Worm (Caenorhabditis elegans) whole organism, L3 larva: ENCODE measurements around the gene ogt-1.

Experiments
- R02D3.7 ChIP-seq: fragments of 150-350 bp; optimal IDR thresholded peaks from 2 replicates; lab custom pipeline; 2014; ENCODE audit warnings: missing biosample characterization, missing genetic modification characterization
- ZK546.5 ChIP-seq: sonication (generic microtip); optimal IDR thresholded peaks from 2 replicates; lab custom pipeline; 2017; ENCODE audit warnings: missing biosample characterization, missing genetic modification characterization
- aly-2 ChIP-seq: fragments of 150-350 bp; optimal IDR thresholded peaks from 2 replicates; lab custom pipeline; 2014; ENCODE audit warnings: missing biosample characterization, missing genetic modification characterization
- ama-1 ChIP-seq: fragments of 150-350 bp; optimal IDR thresholded peaks from 2 replicates; lab custom pipeline; 2018
- ceh-16 ChIP-seq: sonication (generic microtip); optimal IDR thresholded peaks from 2 replicates; lab custom pipeline; 2017; ENCODE audit warnings: missing biosample characterization, missing genetic modification characterization
- ceh-28 ChIP-seq: fragments of 150-350 bp; optimal IDR thresholded peaks from 2 replicates; lab custom pipeline; 2014; ENCODE audit warnings: missing biosample characterization, missing genetic modification reagents, missing genetic modification characterization
- ceh-82 ChIP-seq: fragments of 150-350 bp; optimal IDR thresholded peaks from 2 replicates; lab custom pipeline; 2014; ENCODE audit warnings: missing biosample characterization, missing genetic modification characterization
- daf-12 ChIP-seq: fragments of 150-350 bp; optimal IDR thresholded peaks from 2 replicates; lab custom pipeline; 2014; ENCODE audit warnings: missing biosample characterization, missing genetic modification reagents, missing genetic modification characterization
- egl-27 ChIP-seq: sonication (generic microtip); optimal IDR thresholded peaks from 4 replicates; lab custom pipeline; 2017; ENCODE audit warnings: missing biosample characterization, missing genetic modification reagents, missing genetic modification characterization
- egl-5 ChIP-seq: fragments of 150-350 bp; optimal IDR thresholded peaks from 2 replicates; lab custom pipeline; 2017; ENCODE audit warnings: missing biosample characterization, missing genetic modification reagents, missing genetic modification characterization, inconsistent platforms
- elt-1 ChIP-seq: fragments of 150-350 bp; optimal IDR thresholded peaks from 2 replicates; lab custom pipeline; 2014; ENCODE audit warnings: missing biosample characterization, missing genetic modification characterization
- elt-2 ChIP-seq: sonication (generic microtip); optimal IDR thresholded peaks from 2 replicates; lab custom pipeline; 2016; ENCODE audit warnings: missing genetic modification reagents, mild to moderate bottlenecking, missing genetic modification characterization, missing compliant biosample characterization
- elt-3 ChIP-seq, 3 experiments: fragments of 150-350 bp in 1 of 3; sonication (generic microtip) in 2 of 3; optimal IDR thresholded peaks; 2 replicates in 2 of 3; 4 replicates in 1 of 3; lab custom pipeline; 2014 to 2017; ENCODE audit warnings: missing biosample characterization in 3 of 3, missing genetic modification characterization in 3 of 3
- eor-1 ChIP-seq, 2 experiments: fragments of 150-350 bp; optimal IDR thresholded peaks; 2 replicates each; lab custom pipeline; 2014 to 2018; ENCODE audit warnings: missing biosample characterization in 2 of 2, missing genetic modification characterization in 2 of 2
- fkh-10 ChIP-seq: sonication (generic microtip); optimal IDR thresholded peaks from 2 replicates; lab custom pipeline; 2017; ENCODE audit warnings: missing biosample characterization, missing genetic modification reagents, missing genetic modification characterization
- fkh-2 ChIP-seq: fragments of 150-350 bp; optimal IDR thresholded peaks from 2 replicates; lab custom pipeline; 2014; ENCODE audit warnings: missing biosample characterization, missing genetic modification reagents, missing genetic modification characterization
- fos-1 ChIP-seq: fragments of 150-350 bp; optimal IDR thresholded peaks from 2 replicates; lab custom pipeline; 2014; ENCODE audit warnings: missing biosample characterization, missing genetic modification characterization
- hmg-11 ChIP-seq: sonication (generic microtip); optimal IDR thresholded peaks from 2 replicates; lab custom pipeline; 2016; ENCODE audit warnings: missing genetic modification characterization, missing compliant biosample characterization
- jun-1 ChIP-seq: fragments of 150-350 bp; optimal IDR thresholded peaks from 2 replicates; lab custom pipeline; 2014; ENCODE audit warnings: missing biosample characterization, missing genetic modification reagents, missing genetic modification characterization
- lin-15B ChIP-seq: fragments of 150-350 bp; optimal IDR thresholded peaks from 2 replicates; lab custom pipeline; 2014; ENCODE audit warnings: missing biosample characterization, missing genetic modification characterization
- lin-39 ChIP-seq: fragments of 150-350 bp; optimal IDR thresholded peaks from 2 replicates; lab custom pipeline; 2018; ENCODE audit warnings: missing biosample characterization, missing genetic modification reagents, missing genetic modification characterization
- lsy-12 ChIP-seq: sonication (generic microtip); optimal IDR thresholded peaks from 2 replicates; lab custom pipeline; 2016; ENCODE audit warnings: mild to moderate bottlenecking, missing genetic modification characterization, missing compliant biosample characterization
- mdl-1 ChIP-seq: fragments of 150-350 bp; optimal IDR thresholded peaks from 2 replicates; lab custom pipeline; 2014; ENCODE audit warnings: missing biosample characterization, missing genetic modification characterization
- mml-1 ChIP-seq: fragments of 150-350 bp; sonication (generic microtip); optimal IDR thresholded peaks from 3 replicates; lab custom pipeline; 2014; ENCODE audit warnings: missing biosample characterization, missing genetic modification characterization
- nfya-1 ChIP-seq: sonication (generic microtip); optimal IDR thresholded peaks from 2 replicates; lab custom pipeline; 2017; ENCODE audit warnings: missing genetic modification characterization, mild to moderate bottlenecking, missing compliant biosample characterization, antibody characterized with exemption, moderate library complexity; ENCODE audit not compliant: insufficient read depth
- nhr-11 ChIP-seq: fragments of 150-350 bp; optimal IDR thresholded peaks from 2 replicates; lab custom pipeline; 2014; ENCODE audit warnings: missing biosample characterization, missing genetic modification characterization
- nhr-12 ChIP-seq: fragments of 150-350 bp; optimal IDR thresholded peaks from 2 replicates; lab custom pipeline; 2014; ENCODE audit warnings: missing biosample characterization, missing genetic modification characterization
- nhr-23 ChIP-seq: fragments of 150-350 bp; optimal IDR thresholded peaks from 2 replicates; lab custom pipeline; 2014; ENCODE audit warnings: missing biosample characterization, missing genetic modification reagents, missing genetic modification characterization
- nhr-237 ChIP-seq: fragments of 150-350 bp; optimal IDR thresholded peaks from 2 replicates; lab custom pipeline; 2014; ENCODE audit warnings: missing biosample characterization, missing genetic modification characterization
- nhr-25 ChIP-seq: sonication (generic microtip); optimal IDR thresholded peaks from 2 replicates; lab custom pipeline; 2017; ENCODE audit warnings: missing biosample characterization, missing genetic modification characterization
- nhr-28 ChIP-seq: fragments of 150-350 bp; optimal IDR thresholded peaks from 2 replicates; lab custom pipeline; 2014; ENCODE audit warnings: missing biosample characterization, missing genetic modification characterization
- nhr-43 ChIP-seq: sonication (generic microtip); optimal IDR thresholded peaks from 2 replicates; lab custom pipeline; 2016; ENCODE audit warnings: mild to moderate bottlenecking, missing genetic modification characterization, missing compliant biosample characterization; ENCODE audit not compliant: poor library complexity, severe bottlenecking
- nhr-67 ChIP-seq: fragments of 150-350 bp; optimal IDR thresholded peaks from 2 replicates; lab custom pipeline; 2014; ENCODE audit warnings: missing biosample characterization, missing genetic modification characterization
- nhr-76 ChIP-seq: fragments of 150-350 bp; sonication (generic microtip); optimal IDR thresholded peaks from 5 replicates; lab custom pipeline; 2014; ENCODE audit warnings: missing biosample characterization, missing genetic modification characterization
- nhr-77 ChIP-seq: fragments of 150-350 bp; optimal IDR thresholded peaks from 2 replicates; lab custom pipeline; 2014; ENCODE audit warnings: missing biosample characterization, missing genetic modification characterization
- pha-4 ChIP-seq: fragments of 150-350 bp; optimal IDR thresholded peaks from 2 replicates; lab custom pipeline; 2014; ENCODE audit warnings: missing biosample characterization, missing genetic modification reagents, missing genetic modification characterization
- pqm-1 ChIP-seq: fragments of 150-350 bp; optimal IDR thresholded peaks from 2 replicates; lab custom pipeline; 2017; ENCODE audit warnings: missing biosample characterization, missing genetic modification characterization, inconsistent platforms
- sea-2 ChIP-seq: fragments of 150-350 bp; sonication (generic microtip); optimal IDR thresholded peaks from 4 replicates; lab custom pipeline; 2014; ENCODE audit warnings: missing biosample characterization, missing genetic modification reagents, missing genetic modification characterization
- skn-1 ChIP-seq: fragments of 150-350 bp; optimal IDR thresholded peaks from 2 replicates; lab custom pipeline; 2014; ENCODE audit warnings: missing biosample characterization, missing genetic modification characterization
- snpc-4 ChIP-seq: fragments of 150-350 bp; optimal IDR thresholded peaks from 2 replicates; lab custom pipeline; 2014; ENCODE audit warnings: missing biosample characterization, missing genetic modification characterization
- tbx-2 ChIP-seq: sonication (generic microtip); optimal IDR thresholded peaks from 2 replicates; lab custom pipeline; 2016; ENCODE audit warnings: mild to moderate bottlenecking, missing genetic modification characterization, missing compliant biosample characterization
- unc-39 ChIP-seq: sonication (generic microtip); optimal IDR thresholded peaks from 4 replicates; lab custom pipeline; 2017; ENCODE audit warnings: missing biosample characterization, missing genetic modification characterization
- unc-62 ChIP-seq: fragments of 150-350 bp; sonication (generic microtip); optimal IDR thresholded peaks from 4 replicates; lab custom pipeline; 2014; ENCODE audit warnings: missing biosample characterization, missing genetic modification reagents, missing genetic modification characterization
- zag-1 ChIP-seq: fragments of 150-350 bp; optimal IDR thresholded peaks from 2 replicates; lab custom pipeline; 2014; ENCODE audit warnings: missing biosample characterization, missing genetic modification characterization
- ztf-11 ChIP-seq: fragments of 150-350 bp; optimal IDR thresholded peaks from 2 replicates; lab custom pipeline; 2014; ENCODE audit warnings: missing biosample characterization, missing genetic modification characterization
- ztf-4 ChIP-seq: fragments of 150-350 bp; optimal IDR thresholded peaks from 2 replicates; lab custom pipeline; 2014; ENCODE audit warnings: missing biosample characterization, missing genetic modification characterization

The ogt-1 gene

ce11 chrIII:7144749-7145148, 8.8 kb downstream of the ogt-1 start, which contains the start of gene glr-2:
TSS of gene glr-2 (minus strand) at chrIII:7144959.
- TF ChIP-seq mml-1 (no peak), eor-1 (tag; optimal IDR thresholded peaks at IDR 0.05; lab: Kevin White, UChicago) (no peak), ZK546.5 (tag; lab: Kevin White, UChicago) (no peak), sea-2 (GFP tag; lab: Kevin White, UChicago) (no peak), daf-12 (tag; lab: Kevin White, UChicago) (no peak), pqm-1 (no peak), mdl-1 (tag; lab: Kevin White, UChicago) (no peak), ama-1 (no peak), elt-3 (tag; optimal IDR thresholded peaks at IDR 0.05; lab: Kevin White, UChicago) (no peak), jun-1 (tag; lab: Kevin White, UChicago) (no peak), R02D3.7 (tag; lab: Kevin White, UChicago) (no peak), lsy-12 (tag; lab: Kevin White, UChicago) (no peak), ztf-4 (no peak), nfya-1 (tag; lab: Kevin White, UChicago) (no peak), tbx-2 (no peak)

- peak; percentile 76 for TF ChIP-seq ama-1
- no peak for TF ChIP-seq nhr-77 (tag; lab: Kevin White, UChicago)
- TF ChIP-seq pqm-1: peak; percentile 45
- no peak for TF ChIP-seq unc-62 (GFP tag; lab: Kevin White, UChicago)
- TF ChIP-seq elt-2 (tag; lab: Kevin White, UChicago): peak; percentile 26
- peak; percentile 97 for TF ChIP-seq snpc-4
- TF ChIP-seq nfya-1 (tag; lab: Kevin White, UChicago): peak; percentile 43
- peak; percentile 11 for TF ChIP-seq nhr-25 (tag; lab: Kevin White, UChicago)
- no peak for TF ChIP-seq ZK546.5 (tag; lab: Kevin White, UChicago)
These were observed 11.4 kb downstream of the ogt-1 start for ce11 chrIII:7142172-7142601.

- TF ChIP-seq sea-2 (GFP tag; lab: Kevin White, UChicago): no peak
- TF ChIP-seq ztf-11 (tag; lab: Kevin White, UChicago): no peak
- TF ChIP-seq zag-1: no peak
- no peak for TF ChIP-seq eor-1 (tag; optimal IDR thresholded peaks at IDR 0.05; lab: Kevin White, UChicago)
- peak; percentile 8 for TF ChIP-seq lin-15B
- peak in 1 of 3 experiments; percentile 3 for TF ChIP-seq elt-3 (tag; optimal IDR thresholded peaks at IDR 0.05; lab: Kevin White, UChicago)
- peak; percentile 80 for TF ChIP-seq elt-2 (tag; lab: Kevin White, UChicago)
- no peak for TF ChIP-seq nhr-67
- TF ChIP-seq mdl-1 (tag; lab: Kevin White, UChicago): no peak
- TF ChIP-seq daf-12 (tag; lab: Kevin White, UChicago): no peak
- TF ChIP-seq fos-1: no peak
- TF ChIP-seq lin-39 (tag; lab: Kevin White, UChicago): no peak
- TF ChIP-seq nhr-28 (tag; lab: Kevin White, UChicago): no peak
- TF ChIP-seq nhr-23: no peak
- TF ChIP-seq ama-1: peak; percentile 91
- no peak for TF ChIP-seq elt-1 (tag; lab: Kevin White, UChicago)
- TF ChIP-seq mml-1: no peak
- TF ChIP-seq nhr-12 (tag; lab: Kevin White, UChicago): no peak
- no peak for TF ChIP-seq fkh-10
- peak; percentile 62 for TF ChIP-seq pqm-1
- no peak for TF ChIP-seq nhr-237 (tag; lab: Kevin White, UChicago)
- no peak for TF ChIP-seq ceh-16 (tag; lab: Kevin White, UChicago)
- TF ChIP-seq hmg-11 (tag; lab: Kevin White, UChicago): no peak
- peak; percentile 61 for TF ChIP-seq nfya-1 (tag; lab: Kevin White, UChicago)
- TF ChIP-seq egl-27 (tag; lab: Kevin White, UChicago): peak; percentile 78
- peak; percentile 36 for TF ChIP-seq skn-1 (tag; lab: Kevin White, UChicago)
- TF ChIP-seq lsy-12 (tag; lab: Kevin White, UChicago): peak; percentile 55
- no peak for TF ChIP-seq jun-1 (tag; lab: Kevin White, UChicago)
- TF ChIP-seq egl-5: no peak
- no peak for TF ChIP-seq nhr-76 (tag; lab: Kevin White, UChicago)
- TF ChIP-seq unc-62 (GFP tag; lab: Kevin White, UChicago): no peak
- no peak for TF ChIP-seq ceh-82
- TF ChIP-seq ZK546.5 (tag; lab: Kevin White, UChicago): no peak
- TF ChIP-seq snpc-4: peak; percentile 98
- TF ChIP-seq nhr-11 (tag; lab: Kevin White, UChicago): no peak
- TF ChIP-seq pha-4 (tag; lab: Kevin White, UChicago): peak; percentile 51
- TF ChIP-seq nhr-43 (tag; lab: Kevin White, UChicago): no peak
- TF ChIP-seq R02D3.7 (tag; lab: Kevin White, UChicago): peak; percentile 31
- TF ChIP-seq ceh-28 (tag; lab: Kevin White, UChicago): peak; percentile 42
- no peak for TF ChIP-seq aly-2 (tag; lab: Kevin White, UChicago)
- TF ChIP-seq tbx-2: no peak
- no peak for TF ChIP-seq unc-39 (tag; lab: Kevin White, UChicago)
- no peak for TF ChIP-seq fkh-2 (tag; lab: Kevin White, UChicago)
- no peak for TF ChIP-seq nhr-25 (tag; lab: Kevin White, UChicago)
- TF ChIP-seq nhr-77 (tag; lab: Kevin White, UChicago): peak; percentile 62
- no peak for TF ChIP-seq ztf-4
These were observed 12.3 kb downstream of the ogt-1 start for ce11 chrIII:7141285-7141715.
